Fruit fly (Drosophila melanogaster): ENCODE measurements around the gene CG4119.

CG4119 gene

DNA sequence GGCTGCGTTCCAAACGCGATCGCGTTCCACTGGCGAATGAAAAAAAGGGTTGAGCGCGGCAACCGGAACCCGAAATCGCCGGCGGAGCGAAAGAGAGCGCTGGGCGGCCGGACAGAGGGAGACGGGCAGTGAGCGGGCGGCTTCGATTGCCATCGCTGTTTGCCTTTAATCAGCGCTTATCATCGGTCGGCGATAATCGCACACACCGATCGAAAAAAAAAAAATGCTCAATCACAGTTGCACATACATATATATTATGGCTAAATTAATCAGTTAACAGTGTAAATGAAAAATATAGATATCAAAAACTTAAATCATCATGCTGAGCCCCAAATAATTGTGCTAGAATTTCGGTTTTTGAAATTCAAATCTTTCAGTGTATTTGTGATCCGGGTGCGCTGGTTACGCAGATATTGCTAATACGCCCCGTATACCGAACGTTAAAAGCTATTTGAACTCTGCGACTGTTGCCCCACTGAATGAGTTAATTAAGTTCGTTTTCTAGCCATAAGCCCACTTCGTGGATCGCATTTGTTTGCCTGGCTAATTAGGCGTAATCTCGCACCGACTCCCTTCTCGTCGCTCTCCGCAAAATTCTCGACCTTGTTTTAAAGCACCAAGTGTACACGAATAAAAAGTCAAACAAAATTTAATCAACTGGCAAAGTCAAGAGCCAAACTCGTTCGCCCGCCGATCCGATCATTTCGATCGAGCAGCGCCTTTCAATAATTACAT is 52.1 kb downstream of the CG4119 start, which contains the start of gene CG33080 (continued):
- TF ChIP-seq CG11762 (GFP tag; optimal IDR thresholded peaks at IDR 0.05; ENCODE audit: insufficient read depth) (no peak), Hr4 (GFP tag; optimal IDR thresholded peaks at IDR 0.05) (no peak), Sox102F (GFP tag; optimal IDR thresholded peaks at IDR 0.05) (no peak), salr (GFP tag; optimal IDR thresholded peaks at IDR 0.05) (no peak), acj6 (GFP tag; optimal IDR thresholded peaks at IDR 0.05) (peak; percentile 0), lz (GFP tag; optimal IDR thresholded peaks at IDR 0.05) (peak; percentile 0), ss (GFP tag; optimal IDR thresholded peaks at IDR 0.05) (no peak), Sox15 (GFP tag; optimal IDR thresholded peaks at IDR 0.05) (no peak), pdm3 (GFP tag; optimal IDR thresholded peaks at IDR 0.05) (peak; percentile 26), CG3919 (GFP tag; optimal IDR thresholded peaks at IDR 0.05) (no peak), fd85E (GFP tag; optimal IDR thresholded peaks at IDR 0.05) (no peak), CG9139 (GFP tag; optimal IDR thresholded peaks at IDR 0.05) (no peak), CG8632 (GFP tag; optimal IDR thresholded peaks at IDR 0.05) (no peak), Blimp-1 (GFP tag; optimal IDR thresholded peaks at IDR 0.05) (no peak), CG16779 (tag; optimal IDR thresholded peaks at IDR 0.05) (no peak), CG4318 (GFP tag; optimal IDR thresholded peaks at IDR 0.05) (no peak)

DNA sequence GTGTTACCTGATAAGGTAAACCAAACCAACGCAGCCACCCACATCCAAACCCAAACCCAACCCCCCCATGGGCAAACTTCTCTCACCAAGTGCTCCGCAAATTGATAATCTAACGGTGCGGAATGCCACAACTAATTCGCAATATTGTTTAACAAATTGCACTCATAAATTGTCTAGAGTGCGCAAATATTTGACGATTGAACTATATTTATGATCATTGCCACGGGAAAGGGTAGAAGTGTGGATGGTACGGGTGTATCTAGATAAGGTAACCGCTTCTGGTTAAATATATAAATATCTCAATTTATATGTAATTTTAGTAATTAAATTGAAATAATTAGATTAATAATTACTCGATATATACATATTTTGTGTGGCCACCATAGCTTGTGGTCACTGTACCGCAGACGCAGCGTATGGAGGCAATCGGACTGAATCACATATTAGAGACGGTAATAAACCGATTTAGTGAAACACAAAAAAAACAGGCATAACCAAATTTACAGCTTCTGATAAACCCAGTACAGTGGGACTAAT is 52.7 kb downstream of the CG4119 start:
- no peak for TF ChIP-seq CG10669 (GFP tag; optimal IDR thresholded peaks at IDR 0.05)
- TF ChIP-seq Sox102F (GFP tag; optimal IDR thresholded peaks at IDR 0.05), result peak; percentile 9
- peak; percentile 28 for TF ChIP-seq Hr4 (GFP tag; optimal IDR thresholded peaks at IDR 0.05)
- TF ChIP-seq achi (GFP tag; optimal IDR thresholded peaks at IDR 0.05), result peak; percentile 16
- no peak for TF ChIP-seq lz (GFP tag; optimal IDR thresholded peaks at IDR 0.05)
- TF ChIP-seq acj6 (GFP tag; optimal IDR thresholded peaks at IDR 0.05), result peak; percentile 5
- no peak for TF ChIP-seq CG11902 (GFP tag; optimal IDR thresholded peaks at IDR 0.05)
- TF ChIP-seq Hr38 (GFP tag; optimal IDR thresholded peaks at IDR 0.05), result no peak
- TF ChIP-seq Eip78C (GFP tag), result peak; percentile 76
- no peak for TF ChIP-seq Smox (GFP tag; optimal IDR thresholded peaks at IDR 0.05)
- no peak for TF ChIP-seq Sox15 (GFP tag; optimal IDR thresholded peaks at IDR 0.05)
- no peak for TF ChIP-seq CG6276 (GFP tag; optimal IDR thresholded peaks at IDR 0.05)
- no peak for TF ChIP-seq CG8632 (GFP tag; optimal IDR thresholded peaks at IDR 0.05)
- no peak for TF ChIP-seq dac (GFP tag; optimal IDR thresholded peaks at IDR 0.05)
- TF ChIP-seq CG11294 (GFP tag; IDR thresholded peaks at IDR 0.05), result peak; percentile 42; the same call in 1 of the 2 replicates
- TF ChIP-seq CG3919 (GFP tag; optimal IDR thresholded peaks at IDR 0.05), result peak; percentile 18
- TF ChIP-seq fd59A (GFP tag; optimal IDR thresholded peaks at IDR 0.05), result no peak
- TF ChIP-seq CG6854 (GFP tag; optimal IDR thresholded peaks at IDR 0.05), result no peak
- no peak for TF ChIP-seq ss (GFP tag; optimal IDR thresholded peaks at IDR 0.05)
- no peak for TF ChIP-seq Ets96B (tag; optimal IDR thresholded peaks at IDR 0.05)
- no peak for TF ChIP-seq CG1621 (tag; optimal IDR thresholded peaks at IDR 0.05)
- peak; percentile 39 for TF ChIP-seq vri (GFP tag; optimal IDR thresholded peaks at IDR 0.05)
- TF ChIP-seq Gug (GFP tag; IDR thresholded peaks at IDR 0.05), result no peak
- no peak for TF ChIP-seq CG10631 (GFP tag; optimal IDR thresholded peaks at IDR 0.05)
- no peak for TF ChIP-seq CG31627 (GFP tag; optimal IDR thresholded peaks at IDR 0.05)
- TF ChIP-seq CG15336 (GFP tag; IDR thresholded peaks at IDR 0.05), result peak; percentile 67
- TF ChIP-seq esn (GFP tag; optimal IDR thresholded peaks at IDR 0.05), result peak; percentile 22
- no peak for TF ChIP-seq Lpt (GFP tag; optimal IDR thresholded peaks at IDR 0.05)
- no peak for TF ChIP-seq CG11762 (GFP tag; optimal IDR thresholded peaks at IDR 0.05; ENCODE audit: insufficient read depth)
- TF ChIP-seq pdm3 (GFP tag; optimal IDR thresholded peaks at IDR 0.05), result peak; percentile 1
- TF ChIP-seq CG6792 (GFP tag; optimal IDR thresholded peaks at IDR 0.05), result no peak
- peak; percentile 72 for TF ChIP-seq eg (GFP tag; IDR thresholded peaks at IDR 0.05)
- no peak for TF ChIP-seq CG8319 (GFP tag; optimal IDR thresholded peaks at IDR 0.05)
- TF ChIP-seq Blimp-1 (GFP tag; optimal IDR thresholded peaks at IDR 0.05), result no peak
- no peak for TF ChIP-seq fd85E (GFP tag; optimal IDR thresholded peaks at IDR 0.05)
- TF ChIP-seq cyc (GFP tag; optimal IDR thresholded peaks at IDR 0.05), result no peak
- no peak for TF ChIP-seq Sox14 (GFP tag; optimal IDR thresholded peaks at IDR 0.05)
- TF ChIP-seq CG8119 (GFP tag; IDR thresholded peaks at IDR 0.05), result peak; percentile 60; the same call in 1 of the 3 replicates
- peak; percentile 28 for TF ChIP-seq CG34406 (GFP tag; optimal IDR thresholded peaks at IDR 0.05)
- peak in 1 of 2 experiments; percentile 14 for TF ChIP-seq salr (GFP tag; optimal IDR thresholded peaks at IDR 0.05)
- TF ChIP-seq CG4318 (GFP tag; optimal IDR thresholded peaks at IDR 0.05), result no peak
- TF ChIP-seq CG6163 (GFP tag; IDR thresholded peaks at IDR 0.05), result peak; percentile 55; the same call in 2 of the 3 replicates
- TF ChIP-seq CG16779 (tag; optimal IDR thresholded peaks at IDR 0.05), result no peak
- TF ChIP-seq net (GFP tag; optimal IDR thresholded peaks at IDR 0.05), result no peak
- no peak for TF ChIP-seq CG7368 (GFP tag; optimal IDR thresholded peaks at IDR 0.05)
